Worm (Caenorhabditis elegans): ENCODE measurements around the gene Y32H12A.6.

DNA sequence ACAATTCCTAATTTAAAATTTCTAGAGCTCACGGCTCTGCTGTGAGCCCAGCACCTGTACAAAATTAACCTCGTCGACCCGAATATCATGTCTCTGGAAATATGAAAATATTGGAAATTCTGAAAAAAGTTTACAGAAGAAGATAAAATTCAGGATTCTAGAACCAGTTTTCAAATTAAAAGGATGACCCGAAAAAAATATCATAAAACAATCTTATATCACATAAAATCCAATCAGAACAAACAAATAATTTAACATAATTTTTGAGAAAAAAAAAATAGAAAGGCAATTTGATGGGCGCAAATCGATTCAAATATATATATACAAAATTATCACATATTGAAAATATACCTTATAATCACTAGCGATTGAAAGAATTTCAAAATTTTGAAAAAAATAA is 3.3 kb upstream of the Y32H12A.6 start, which contains the start of gene Y32H12A.7:
- TF ChIP-seq flt-1 (GFP tag; IDR thresholded peaks at IDR 0.05) (no peak), cog-1 (tag; optimal IDR thresholded peaks at IDR 0.05) (no peak)
